Worm (Caenorhabditis elegans) whole organism, late embryonic: ENCODE data around the gene zipt-2.2.

ENCODE experiments used
- C08G9.2 ChIP-seq: sonication (generic microtip); optimal IDR thresholded peaks from 2 replicates; lab custom pipeline; 2016; ENCODE audit warnings: mild to moderate bottlenecking, missing genetic modification characterization, moderate library complexity, missing compliant biosample characterization
- T23F11.4 ChIP-seq: fragments of 200-800 bp; sonication (Bioruptor generic); optimal IDR thresholded peaks from 2 replicates; lab custom pipeline; 2018; ENCODE audit warnings: mild to moderate bottlenecking, missing genetic modification characterization, missing compliant biosample characterization
- ahr-1 ChIP-seq: sonication (generic microtip); optimal IDR thresholded peaks from 2 replicates; lab custom pipeline; 2016; ENCODE audit warnings: missing genetic modification characterization, missing compliant biosample characterization
- ceh-14 ChIP-seq: sonication (generic microtip); optimal IDR thresholded peaks from 2 replicates; lab custom pipeline; 2016; ENCODE audit warnings: missing genotype, missing genetic modification characterization, missing compliant biosample characterization
- ceh-24 ChIP-seq: sonication (generic microtip); optimal IDR thresholded peaks from 2 replicates; lab custom pipeline; 2016; ENCODE audit warnings: mild to moderate bottlenecking, missing genetic modification characterization, missing compliant biosample characterization
- ceh-31 ChIP-seq: sonication (generic microtip); optimal IDR thresholded peaks from 2 replicates; lab custom pipeline; 2016; ENCODE audit warnings: missing genetic modification characterization, missing compliant biosample characterization
- ceh-34 ChIP-seq: sonication (generic microtip); optimal IDR thresholded peaks from 2 replicates; lab custom pipeline; 2016; ENCODE audit warnings: mild to moderate bottlenecking, missing genetic modification characterization, missing compliant biosample characterization
- ceh-45 ChIP-seq: fragments of 200-800 bp; sonication (Bioruptor generic); IDR thresholded peaks from 2 replicates; pipeline ENCODE4 v1.3.6; 2022; ENCODE audit warnings: missing genetic modification reagents, missing genetic modification characterization, missing compliant biosample characterization
- ceh-48 ChIP-seq: sonication (generic microtip); optimal IDR thresholded peaks from 2 replicates; lab custom pipeline; 2016; ENCODE audit warnings: missing genetic modification characterization, inconsistent platforms, missing compliant biosample characterization
- ceh-9 ChIP-seq: sonication (generic microtip); optimal IDR thresholded peaks from 2 replicates; lab custom pipeline; 2016; ENCODE audit warnings: mild to moderate bottlenecking, missing genetic modification characterization, inconsistent platforms, missing compliant biosample characterization
- dmd-4 ChIP-seq: sonication (generic microtip); optimal IDR thresholded peaks from 2 replicates; lab custom pipeline; 2016; ENCODE audit warnings: borderline replicate concordance, missing genetic modification characterization, missing compliant biosample characterization
- elt-4 ChIP-seq: sonication (generic microtip); optimal IDR thresholded peaks from 2 replicates; lab custom pipeline; 2016; ENCODE audit warnings: missing genetic modification characterization, missing compliant biosample characterization
- eyg-1 ChIP-seq: sonication (generic microtip); optimal IDR thresholded peaks from 2 replicates; lab custom pipeline; 2016; ENCODE audit warnings: missing genotype, missing genetic modification characterization, missing compliant biosample characterization
- fax-1 ChIP-seq: sonication (generic microtip); optimal IDR thresholded peaks from 2 replicates; lab custom pipeline; 2016; ENCODE audit warnings: missing genotype, missing genetic modification characterization, missing compliant biosample characterization
- gmeb-2 ChIP-seq: sonication (generic microtip); optimal IDR thresholded peaks from 2 replicates; lab custom pipeline; 2016; ENCODE audit warnings: missing genetic modification characterization, inconsistent platforms, missing compliant biosample characterization
- hlh-13 ChIP-seq: fragments of 200-800 bp; sonication (Bioruptor generic); optimal IDR thresholded peaks from 2 replicates; lab custom pipeline; 2018; ENCODE audit warnings: mild to moderate bottlenecking, missing genetic modification characterization, missing compliant biosample characterization
- hlh-6 ChIP-seq: sonication (generic microtip); optimal IDR thresholded peaks from 2 replicates; lab custom pipeline; 2016; ENCODE audit warnings: missing genotype, missing genetic modification characterization, missing compliant biosample characterization
- hlh-8 ChIP-seq: sonication (generic microtip); optimal IDR thresholded peaks from 2 replicates; lab custom pipeline; 2016; ENCODE audit warnings: missing genotype, missing genetic modification characterization, missing compliant biosample characterization
- lim-6 ChIP-seq: sonication (generic microtip); optimal IDR thresholded peaks from 2 replicates; lab custom pipeline; 2016; ENCODE audit warnings: missing genetic modification characterization, missing compliant biosample characterization
- lin-11 ChIP-seq: fragments of 200-800 bp; sonication (Bioruptor generic); optimal IDR thresholded peaks from 2 replicates; lab custom pipeline; 2018; ENCODE audit warnings: mild to moderate bottlenecking, missing genetic modification characterization, missing compliant biosample characterization
- mec-3 ChIP-seq: sonication (generic microtip); optimal IDR thresholded peaks from 2 replicates; lab custom pipeline; 2016; ENCODE audit warnings: borderline replicate concordance, missing genetic modification characterization, missing compliant biosample characterization
- nhr-11 ChIP-seq: fragments of 150-350 bp; optimal IDR thresholded peaks from 2 replicates; lab custom pipeline; 2014; ENCODE audit warnings: missing biosample characterization, missing genetic modification characterization
- nhr-232 ChIP-seq: sonication (generic microtip); optimal IDR thresholded peaks from 2 replicates; lab custom pipeline; 2016; ENCODE audit warnings: missing genetic modification characterization, missing compliant biosample characterization
- odd-2 ChIP-seq: sonication (generic microtip); optimal IDR thresholded peaks from 2 replicates; lab custom pipeline; 2017; ENCODE audit warnings: antibody characterized with exemption, mild to moderate bottlenecking, missing genetic modification characterization, missing compliant biosample characterization
- pax-1 ChIP-seq: fragments of 150-350 bp; optimal IDR thresholded peaks from 2 replicates; lab custom pipeline; 2014; ENCODE audit warnings: missing biosample characterization, missing genetic modification characterization
- pha-2 ChIP-seq: sonication (generic microtip); optimal IDR thresholded peaks from 2 replicates; lab custom pipeline; 2017; ENCODE audit warnings: mild to moderate bottlenecking, missing genetic modification characterization, missing compliant biosample characterization
- pqm-1 ChIP-seq: sonication (generic microtip); optimal IDR thresholded peaks from 2 replicates; lab custom pipeline; 2016; ENCODE audit warnings: missing genetic modification characterization, missing compliant biosample characterization
- rnt-1 ChIP-seq: sonication (generic microtip); optimal IDR thresholded peaks from 2 replicates; lab custom pipeline; 2016; ENCODE audit warnings: missing genetic modification characterization, missing compliant biosample characterization
- sdc-2 ChIP-seq: sonication (generic microtip); optimal IDR thresholded peaks from 2 replicates; lab custom pipeline; 2016; ENCODE audit warnings: missing genotype, missing genetic modification characterization, missing compliant biosample characterization
- syd-9 ChIP-seq: sonication (generic microtip); optimal IDR thresholded peaks from 2 replicates; lab custom pipeline; 2016; ENCODE audit warnings: mild to moderate bottlenecking, missing genetic modification characterization, moderate library complexity, missing compliant biosample characterization
- tbx-7 ChIP-seq: sonication (generic microtip); optimal IDR thresholded peaks from 2 replicates; lab custom pipeline; 2016; ENCODE audit warnings: missing genotype, missing genetic modification characterization, missing compliant biosample characterization
- unc-42 ChIP-seq: sonication (generic microtip); optimal IDR thresholded peaks from 2 replicates; lab custom pipeline; 2016; ENCODE audit warnings: missing genotype, missing genetic modification characterization, missing compliant biosample characterization
- unc-55 ChIP-seq: sonication (generic microtip); optimal IDR thresholded peaks from 2 replicates; lab custom pipeline; 2017; ENCODE audit warnings: missing biosample characterization, missing genetic modification reagents, missing genetic modification characterization

Gene zipt-2.2

DNA sequence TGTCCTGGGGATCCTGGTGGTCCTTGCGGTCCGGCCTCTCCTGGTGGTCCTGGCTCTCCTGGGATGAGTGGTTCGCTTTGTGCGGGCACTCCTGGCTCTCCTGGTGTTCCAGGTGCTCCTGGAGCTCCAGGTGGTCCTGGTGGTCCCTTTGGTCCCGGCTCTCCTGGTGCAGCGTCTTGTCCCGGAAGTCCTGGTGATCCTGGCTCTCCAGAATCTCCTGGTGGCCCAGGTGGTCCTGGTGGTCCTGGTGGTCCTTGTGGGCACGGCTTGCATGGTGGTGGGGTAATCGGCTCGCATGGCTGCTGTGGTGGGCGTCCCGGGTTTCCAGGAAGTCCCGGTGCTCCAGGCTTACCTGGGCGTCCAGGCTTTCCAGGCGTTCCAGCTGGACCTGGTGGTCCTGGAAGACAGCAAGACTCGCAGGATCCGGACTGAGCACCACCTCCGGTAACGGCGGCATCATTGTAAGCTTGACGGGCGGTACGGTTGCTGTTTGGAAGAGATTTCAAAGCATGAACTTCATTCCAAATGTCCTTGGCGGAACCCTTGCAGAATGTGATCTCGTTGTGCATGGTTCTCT is 8.8 kb upstream of the zipt-2.2 start:
- no peak for TF ChIP-seq unc-42 (tag; lab: Kevin White, UChicago)
- no peak for TF ChIP-seq pqm-1 (tag; lab: Kevin White, UChicago)
- TF ChIP-seq dmd-4 (tag; lab: Kevin White, UChicago) = peak; percentile 95
- TF ChIP-seq hlh-6 (tag; lab: Kevin White, UChicago) = peak; percentile 18
- peak; percentile 20 for TF ChIP-seq sdc-2
- no peak for TF ChIP-seq hlh-13 (GFP tag; lab: Kevin White, UChicago)
- no peak for TF ChIP-seq rnt-1

DNA sequence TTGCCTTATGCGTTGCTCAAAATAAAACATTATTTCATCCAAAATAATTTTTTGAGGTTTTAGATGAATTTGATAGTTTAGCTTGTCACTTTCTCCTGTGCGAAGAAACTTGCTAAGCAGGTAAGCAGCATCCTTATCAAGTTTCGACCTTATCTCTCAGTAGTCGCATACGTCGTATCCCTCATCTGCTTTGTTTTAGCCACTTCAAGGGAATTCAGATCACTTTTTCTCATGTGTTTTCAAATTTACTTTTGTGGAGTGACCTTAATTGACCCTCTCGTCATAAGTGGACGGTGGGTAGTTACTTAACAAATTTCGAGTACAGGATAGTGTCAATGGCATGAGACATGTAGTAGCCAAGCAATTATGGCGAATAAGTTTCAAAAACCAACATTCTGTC is 1.5 kb upstream of the zipt-2.2 start:
- TF ChIP-seq nhr-11 (tag; lab: Kevin White, UChicago) = no peak

DNA sequence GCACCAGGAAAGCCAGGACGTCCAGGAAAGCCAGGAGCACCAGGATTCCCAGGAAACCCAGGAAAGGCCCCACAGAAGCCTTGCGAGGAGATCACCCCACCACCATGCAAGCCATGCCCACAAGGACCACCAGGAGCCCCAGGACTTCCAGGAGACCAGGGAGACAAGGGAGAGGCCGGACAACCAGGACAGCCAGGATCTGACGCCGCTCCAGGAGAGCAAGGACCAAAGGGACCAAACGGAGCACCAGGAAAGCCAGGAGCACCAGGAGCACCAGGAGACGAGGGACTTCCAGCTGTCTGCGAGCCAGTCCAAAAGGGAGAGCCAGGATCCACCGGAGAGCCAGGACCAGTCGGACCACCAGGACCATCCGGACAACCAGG is 851 bp upstream of the zipt-2.2 start:
- TF ChIP-seq mec-3 (peak; percentile 25), gmeb-2 (tag; lab: Kevin White, UChicago) (no peak), C08G9.2 (tag; lab: Kevin White, UChicago) (peak; percentile 1)

DNA sequence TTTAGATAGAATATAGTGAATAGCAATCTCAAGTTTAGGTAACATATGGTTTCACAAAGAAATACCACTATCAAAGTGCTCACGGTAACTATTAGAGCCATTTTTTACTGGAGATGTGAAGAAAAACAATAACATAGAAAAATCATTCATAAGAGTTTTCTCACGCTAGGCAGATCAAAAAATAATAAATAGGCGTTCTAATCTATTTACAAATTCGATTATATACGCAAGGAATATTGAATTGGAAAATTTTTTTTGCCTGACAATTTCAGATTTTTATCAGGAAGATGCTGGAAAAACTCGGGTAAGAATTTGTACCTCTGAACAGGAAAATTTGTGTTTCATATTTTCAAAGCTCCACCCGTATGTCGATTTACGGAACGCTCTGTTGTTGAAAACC is 7.2 kb downstream of the zipt-2.2 start, which contains the start of gene srbc-70:
Gene srbc-70, minus strand, starts transcription at position 101 of the 400 bp plus-strand sequence.
- TF ChIP-seq ceh-45 (GFP tag; lab: Robert Waterston, UW) (no peak), fax-1 (no peak), nhr-232 (no peak), ceh-31 (tag; lab: Kevin White, UChicago) (no peak), gmeb-2 (tag; lab: Kevin White, UChicago) (no peak), mec-3 (no peak), hlh-6 (tag; lab: Kevin White, UChicago) (no peak), syd-9 (tag; lab: Kevin White, UChicago) (no peak), lin-11 (tag; lab: Kevin White, UChicago) (no peak), nhr-11 (tag; lab: Kevin White, UChicago) (no peak), ceh-24 (tag; lab: Kevin White, UChicago) (no peak), eyg-1 (tag; lab: Kevin White, UChicago) (no peak), hlh-8 (tag; lab: Kevin White, UChicago) (no peak), hlh-13 (GFP tag; lab: Kevin White, UChicago) (no peak)

DNA sequence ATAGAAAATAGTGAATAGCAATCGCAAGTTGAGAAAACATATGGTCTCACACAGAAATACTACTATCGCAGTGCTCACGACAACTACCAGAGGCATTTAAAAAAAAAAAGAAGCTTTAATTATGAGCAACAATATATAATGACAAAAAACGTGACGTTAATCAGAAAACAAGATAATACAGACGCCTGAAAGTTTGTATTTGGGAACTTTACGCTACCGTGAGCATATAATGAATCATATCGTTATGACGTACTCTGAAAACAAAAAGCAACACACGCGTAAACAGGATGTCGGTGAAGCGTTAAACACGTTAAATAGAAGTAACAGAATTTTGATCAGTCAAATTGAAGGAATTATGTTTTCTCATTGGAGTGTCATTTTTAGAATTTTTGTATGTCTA is 9.3 kb downstream of the zipt-2.2 start, which contains the start of gene srbc-71:
Gene srbc-71, minus strand, starts transcription at position 101 of the 400 bp plus-strand sequence.
- TF ChIP-seq pax-1 (tag; lab: Kevin White, UChicago) (no peak), ceh-34 (tag; lab: Kevin White, UChicago) (no peak), ceh-48 (tag; lab: Kevin White, UChicago) (no peak), pqm-1 (tag; lab: Kevin White, UChicago) (no peak), ceh-14 (tag; lab: Kevin White, UChicago) (no peak), T23F11.4 (GFP tag; lab: Kevin White, UChicago) (no peak), unc-55 (no peak), syd-9 (tag; lab: Kevin White, UChicago) (no peak), pha-2 (no peak), odd-2 (tag; lab: Kevin White, UChicago) (no peak), elt-4 (tag; lab: Kevin White, UChicago) (no peak), ahr-1 (no peak), tbx-7 (tag; lab: Kevin White, UChicago) (no peak), ceh-9 (tag; lab: Kevin White, UChicago) (no peak), lin-11 (tag; lab: Kevin White, UChicago) (no peak), lim-6 (tag; lab: Kevin White, UChicago) (no peak)
